Fruit fly (Drosophila melanogaster) whole organism, pupa: ENCODE results near the gene Pak.

Source experiments
- CG10348 ChIP-seq: fragments of 200-800 bp; sonication (Bioruptor generic); IDR thresholded peaks from 2 replicates; pipeline ENCODE4 v1.3.6; 2022; ENCODE audit warnings: missing biosample characterization, missing genetic modification characterization
- CG12605 ChIP-seq: fragments of 200-800 bp; sonication (Bioruptor generic); IDR thresholded peaks from 2 replicates; pipeline ENCODE4 v1.3.6; 2022; ENCODE audit warnings: missing biosample characterization, missing genetic modification characterization
- CG13204 ChIP-seq: fragments of 200-800 bp; sonication (Bioruptor generic); optimal IDR thresholded peaks from 2 replicates; lab custom pipeline; 2018; ENCODE audit warnings: missing biosample characterization, mild to moderate bottlenecking, missing genetic modification characterization, moderate library complexity
- CG14655 ChIP-seq: fragments of 200-800 bp; sonication (Bioruptor generic); optimal IDR thresholded peaks from 3 replicates; lab custom pipeline; 2017; ENCODE audit warnings: mild to moderate bottlenecking, missing biosample characterization, missing genetic modification reagents, missing genetic modification characterization
- CG17806 ChIP-seq: fragments of 200-800 bp; sonication (Bioruptor generic); optimal IDR thresholded peaks from 2 replicates; lab custom pipeline; 2018; ENCODE audit warnings: missing biosample characterization, mild to moderate bottlenecking, missing genetic modification characterization, moderate library complexity
- CG32121 ChIP-seq: fragments of 200-800 bp; sonication (Bioruptor generic); IDR thresholded peaks from 2 replicates; pipeline ENCODE4 v1.3.6; 2022; ENCODE audit warnings: missing biosample characterization, missing genetic modification characterization
- CG8159 ChIP-seq: fragments of 200-800 bp; sonication (Bioruptor generic); optimal IDR thresholded peaks from 3 replicates; lab custom pipeline; 2018; ENCODE audit warnings: missing biosample characterization, mild to moderate bottlenecking, missing genetic modification characterization, moderate library complexity
- CG8301 ChIP-seq: fragments of 200-800 bp; sonication (Bioruptor generic); optimal IDR thresholded peaks from 2 replicates; lab custom pipeline; 2018; ENCODE audit warnings: missing biosample characterization, mild to moderate bottlenecking, missing genetic modification characterization
- EcR ChIP-seq: fragments of 200-800 bp; sonication (Bioruptor generic); optimal IDR thresholded peaks from 3 replicates; lab custom pipeline; 2019; ENCODE audit warnings: missing biosample characterization, missing genetic modification characterization, mild to moderate bottlenecking, moderate library complexity, missing genetic modification reagents
- Pif1B ChIP-seq: fragments of 200-800 bp; sonication (Bioruptor generic); optimal IDR thresholded peaks from 3 replicates; lab custom pipeline; 2016; ENCODE audit warnings: missing biosample characterization, missing genetic modification characterization
- Snoo ChIP-seq: fragments of 200-800 bp; sonication (Bioruptor generic); optimal IDR thresholded peaks from 3 replicates; lab custom pipeline; 2017; ENCODE audit warnings: missing biosample characterization, mild to moderate bottlenecking, missing genetic modification characterization, inconsistent platforms
- fd96Ca ChIP-seq: fragments of 200-800 bp; sonication (Bioruptor generic); IDR thresholded peaks from 3 replicates; pipeline ENCODE4 v1.3.6; 2022; ENCODE audit warnings: missing biosample characterization, missing genetic modification characterization
- gl ChIP-seq: fragments of 200-800 bp; sonication (Bioruptor generic); optimal IDR thresholded peaks from 2 replicates; lab custom pipeline; 2018; ENCODE audit warnings: missing biosample characterization, mild to moderate bottlenecking, missing genetic modification characterization

dm6 chr3R:6337397-6337796 is 13.3 kb upstream of the Pak start:
- no peak for TF ChIP-seq CG8301 (tag; lab: Kevin White, UChicago)
- no peak for TF ChIP-seq CG12605
- no peak for TF ChIP-seq CG13204 (GFP tag; lab: Kevin White, UChicago)
- TF ChIP-seq CG17806 (tag; lab: Kevin White, UChicago): no peak
- no peak for TF ChIP-seq EcR (GFP tag; lab: Kevin White, UChicago)
- TF ChIP-seq fd96Ca (GFP tag; lab: Robert Waterston, UW): no peak
- TF ChIP-seq CG10348: no peak
- no peak for TF ChIP-seq CG32121 (GFP tag; lab: Robert Waterston, UW)
- no peak for TF ChIP-seq Pif1B (GFP tag; lab: Kevin White, UChicago)
- no peak for TF ChIP-seq CG8159
- TF ChIP-seq Snoo (tag; lab: Kevin White, UChicago): no peak
- TF ChIP-seq gl: no peak
- TF ChIP-seq CG14655 (GFP tag; lab: Kevin White, UChicago): no peak
